Worm (Caenorhabditis elegans) whole organism, L1 larva: Measurements from ENCODE around the gene R166.2.

Experiments
- C04F5.9 ChIP-seq: sonication (generic microtip); optimal IDR thresholded peaks from 2 replicates; lab custom pipeline; 2016; ENCODE audit warnings: missing genetic modification characterization, missing compliant biosample characterization
- C34B4.2 ChIP-seq: sonication (generic microtip); optimal IDR thresholded peaks from 2 replicates; lab custom pipeline; 2017; ENCODE audit warnings: mild to moderate bottlenecking, missing genetic modification characterization, missing compliant biosample characterization
- Y116A8C.19 ChIP-seq: sonication (generic microtip); optimal IDR thresholded peaks from 2 replicates; lab custom pipeline; 2016; ENCODE audit warnings: missing compliant biosample characterization, missing genetic modification characterization, borderline replicate concordance
- aha-1 ChIP-seq: fragments of 150-350 bp; optimal IDR thresholded peaks from 2 replicates; lab custom pipeline; 2014; ENCODE audit warnings: missing biosample characterization, missing genetic modification characterization
- alr-1 ChIP-seq: fragments of 200-800 bp; sonication (Bioruptor generic); optimal IDR thresholded peaks from 2 replicates; lab custom pipeline; 2018; ENCODE audit warnings: borderline replicate concordance, mild to moderate bottlenecking, missing genetic modification characterization, missing compliant biosample characterization
- blmp-1 ChIP-seq: fragments of 150-350 bp; optimal IDR thresholded peaks from 2 replicates; lab custom pipeline; 2014; ENCODE audit warnings: missing biosample characterization, missing genetic modification characterization
- ceh-63 ChIP-seq: fragments of 200-800 bp; sonication (Bioruptor generic); optimal IDR thresholded peaks from 2 replicates; lab custom pipeline; 2018; ENCODE audit warnings: mild to moderate bottlenecking, missing genetic modification characterization, missing compliant biosample characterization
- ceh-82 ChIP-seq, 3 experiments: fragments of 150-350 bp in 1 of 3; sonication (generic microtip) in 2 of 3; optimal IDR thresholded peaks; 2 replicates each; lab custom pipeline; 2014 to 2017; ENCODE audit warnings: missing biosample characterization in 3 of 3, missing genetic modification characterization in 3 of 3
- ceh-88 ChIP-seq: fragments of 200-800 bp; sonication (Bioruptor generic); IDR thresholded peaks from 2 replicates; pipeline ENCODE4 v1.3.6; 2022; ENCODE audit warnings: missing genetic modification characterization, missing compliant biosample characterization
- ceh-90 ChIP-seq: sonication (generic microtip); optimal IDR thresholded peaks from 2 replicates; lab custom pipeline; 2016; ENCODE audit warnings: missing genetic modification characterization, missing compliant biosample characterization
- ces-1 ChIP-seq: fragments of 150-350 bp; optimal IDR thresholded peaks from 2 replicates; lab custom pipeline; 2014; ENCODE audit warnings: missing biosample characterization, missing genetic modification reagents, missing genetic modification characterization
- dsc-1 ChIP-seq: sonication (generic microtip); optimal IDR thresholded peaks from 2 replicates; lab custom pipeline; 2016; ENCODE audit warnings: mild to moderate bottlenecking, missing genetic modification characterization, missing compliant biosample characterization
- egl-27 ChIP-seq, 2 experiments: fragments of 150-350 bp in 1 of 2; sonication (generic microtip); optimal IDR thresholded peaks; 3 replicates each; lab custom pipeline; 2017 to 2018; ENCODE audit warnings: missing biosample characterization in 2 of 2, missing genetic modification characterization in 2 of 2, missing genetic modification reagents in 2 of 2
- elt-3 ChIP-seq, 6 experiments: fragments of 150-350 bp in 1 of 6; sonication (generic microtip); optimal IDR thresholded peaks; 2 replicates each; lab custom pipeline; 2017 to 2018; ENCODE audit warnings: missing biosample characterization in 6 of 6, missing genetic modification characterization in 6 of 6, inconsistent platforms in 1 of 6
- fkh-10 ChIP-seq: sonication (generic microtip); optimal IDR thresholded peaks from 2 replicates; lab custom pipeline; 2017; ENCODE audit warnings: missing biosample characterization, missing genetic modification reagents, missing genetic modification characterization
- fkh-4 ChIP-seq: sonication (generic microtip); optimal IDR thresholded peaks from 2 replicates; lab custom pipeline; 2016; ENCODE audit warnings: missing compliant biosample characterization, missing genetic modification characterization, borderline replicate concordance
- fos-1 ChIP-seq: fragments of 150-350 bp; optimal IDR thresholded peaks from 2 replicates; lab custom pipeline; 2014; ENCODE audit warnings: missing biosample characterization, missing genetic modification characterization
- irx-1 ChIP-seq: sonication (generic microtip); optimal IDR thresholded peaks from 2 replicates; lab custom pipeline; 2016; ENCODE audit warnings: missing genetic modification characterization, missing compliant biosample characterization
- lin-14 ChIP-seq: fragments of 200-800 bp; sonication (Bioruptor generic); optimal IDR thresholded peaks from 2 replicates; lab custom pipeline; 2018; ENCODE audit warnings: mild to moderate bottlenecking, missing genetic modification characterization, moderate library complexity, missing compliant biosample characterization
- lin-15B ChIP-seq: fragments of 150-350 bp; sonication (generic microtip); optimal IDR thresholded peaks from 3 replicates; lab custom pipeline; 2014; ENCODE audit warnings: missing biosample characterization, missing genetic modification characterization
- lin-35 ChIP-seq, 2 experiments: fragments of 150-350 bp; optimal IDR thresholded peaks; 2 replicates each; lab custom pipeline; 2014; ENCODE audit warnings: missing biosample characterization in 2 of 2, missing genetic modification characterization in 2 of 2, missing genetic modification reagents in 2 of 2
- lin-39 ChIP-seq: fragments of 150-350 bp; optimal IDR thresholded peaks from 2 replicates; lab custom pipeline; 2014; ENCODE audit warnings: missing biosample characterization, missing genetic modification reagents, missing genetic modification characterization
- lir-3 ChIP-seq: sonication (generic microtip); optimal IDR thresholded peaks from 2 replicates; lab custom pipeline; 2016; ENCODE audit warnings: mild to moderate bottlenecking, missing genetic modification characterization, moderate library complexity, missing compliant biosample characterization; ENCODE audit not compliant: poor library complexity
- mab-9 ChIP-seq: fragments of 200-800 bp; sonication (Bioruptor generic); IDR thresholded peaks from 2 replicates; pipeline ENCODE4 v1.3.6; 2022; ENCODE audit warnings: missing genetic modification reagents, missing genetic modification characterization, missing compliant biosample characterization
- mdl-1 ChIP-seq, 2 experiments: fragments of 150-350 bp; optimal IDR thresholded peaks; 2 replicates each; lab custom pipeline; 2014 to 2017; ENCODE audit warnings: missing biosample characterization in 2 of 2, missing genetic modification characterization in 2 of 2, inconsistent platforms in 1 of 2
- mef-2 ChIP-seq: fragments of 150-350 bp; optimal IDR thresholded peaks from 2 replicates; lab custom pipeline; 2014; ENCODE audit warnings: missing biosample characterization, missing genetic modification characterization
- mep-1 ChIP-seq: fragments of 150-350 bp; optimal IDR thresholded peaks from 2 replicates; lab custom pipeline; 2014; ENCODE audit warnings: missing biosample characterization, missing genetic modification characterization
- nhr-11 ChIP-seq: fragments of 150-350 bp; optimal IDR thresholded peaks from 2 replicates; lab custom pipeline; 2014; ENCODE audit warnings: missing biosample characterization, missing genetic modification characterization
- nhr-12 ChIP-seq: sonication (generic microtip); optimal IDR thresholded peaks from 2 replicates; lab custom pipeline; 2017; ENCODE audit warnings: missing biosample characterization, missing genetic modification characterization
- nhr-19 ChIP-seq: fragments of 200-800 bp; sonication (Bioruptor generic); conservative IDR thresholded peaks from 2 replicates; pipeline ENCODE4 v1.3.6; 2022; ENCODE audit warnings: missing genetic modification characterization, missing compliant biosample characterization
- nhr-20 ChIP-seq: sonication (generic microtip); optimal IDR thresholded peaks from 2 replicates; lab custom pipeline; 2016; ENCODE audit warnings: mild to moderate bottlenecking, missing genetic modification characterization, missing compliant biosample characterization
- nhr-28 ChIP-seq: fragments of 150-350 bp; optimal IDR thresholded peaks from 2 replicates; lab custom pipeline; 2014; ENCODE audit warnings: missing biosample characterization, missing genetic modification characterization
- nhr-47 ChIP-seq: sonication (generic microtip); optimal IDR thresholded peaks from 2 replicates; lab custom pipeline; 2016; ENCODE audit warnings: mild to moderate bottlenecking, missing genetic modification characterization, moderate library complexity, missing compliant biosample characterization
- nhr-71 ChIP-seq: sonication (generic microtip); optimal IDR thresholded peaks from 2 replicates; lab custom pipeline; 2016; ENCODE audit warnings: mild to moderate bottlenecking, missing genetic modification characterization, moderate library complexity, missing compliant biosample characterization
- nhr-76 ChIP-seq: sonication (generic microtip); optimal IDR thresholded peaks from 2 replicates; lab custom pipeline; 2017; ENCODE audit warnings: missing biosample characterization, missing genetic modification characterization
- nhr-85 ChIP-seq: sonication (generic microtip); peaks from one replicate; lab custom pipeline; 2016; ENCODE audit warnings: missing genetic modification characterization, inconsistent platforms, missing compliant biosample characterization
- pag-3 ChIP-seq: sonication (generic microtip); optimal IDR thresholded peaks from 2 replicates; lab custom pipeline; 2017; ENCODE audit warnings: missing genetic modification characterization, mild to moderate bottlenecking, missing compliant biosample characterization, antibody characterized with exemption, borderline replicate concordance; ENCODE audit not compliant: insufficient read depth
- pax-3 ChIP-seq: fragments of 200-800 bp; sonication (Bioruptor generic); optimal IDR thresholded peaks from 2 replicates; lab custom pipeline; 2018; ENCODE audit warnings: mild to moderate bottlenecking, missing genetic modification characterization, moderate library complexity, missing compliant biosample characterization
- pqm-1 ChIP-seq: sonication (generic microtip); optimal IDR thresholded peaks from 3 replicates; lab custom pipeline; 2017; ENCODE audit warnings: missing biosample characterization, missing genetic modification characterization
- skn-1 ChIP-seq: fragments of 150-350 bp; optimal IDR thresholded peaks from 2 replicates; lab custom pipeline; 2014; ENCODE audit warnings: missing biosample characterization, missing genetic modification characterization
- sox-4 ChIP-seq: sonication (generic microtip); optimal IDR thresholded peaks from 2 replicates; lab custom pipeline; 2016; ENCODE audit warnings: missing genetic modification characterization, missing compliant biosample characterization
- unc-130 ChIP-seq: fragments of 150-350 bp; optimal IDR thresholded peaks from 2 replicates; lab custom pipeline; 2017; ENCODE audit warnings: missing biosample characterization, missing genetic modification characterization, inconsistent platforms
- unc-62 ChIP-seq: fragments of 150-350 bp; optimal IDR thresholded peaks from 2 replicates; lab custom pipeline; 2014; ENCODE audit warnings: missing biosample characterization, missing genetic modification reagents, missing genetic modification characterization
- xbp-1 ChIP-seq: sonication (generic microtip); optimal IDR thresholded peaks from 2 replicates; lab custom pipeline; 2016; ENCODE audit warnings: missing genetic modification characterization, missing compliant biosample characterization
- zip-4 ChIP-seq: fragments of 200-800 bp; sonication (Bioruptor generic); optimal IDR thresholded peaks from 2 replicates; lab custom pipeline; 2018; ENCODE audit warnings: mild to moderate bottlenecking, missing genetic modification characterization, moderate library complexity, missing compliant biosample characterization
- ztf-4 ChIP-seq: fragments of 150-350 bp; optimal IDR thresholded peaks from 2 replicates; lab custom pipeline; 2014; ENCODE audit warnings: missing biosample characterization, missing genetic modification characterization

Gene R166.2

DNA sequence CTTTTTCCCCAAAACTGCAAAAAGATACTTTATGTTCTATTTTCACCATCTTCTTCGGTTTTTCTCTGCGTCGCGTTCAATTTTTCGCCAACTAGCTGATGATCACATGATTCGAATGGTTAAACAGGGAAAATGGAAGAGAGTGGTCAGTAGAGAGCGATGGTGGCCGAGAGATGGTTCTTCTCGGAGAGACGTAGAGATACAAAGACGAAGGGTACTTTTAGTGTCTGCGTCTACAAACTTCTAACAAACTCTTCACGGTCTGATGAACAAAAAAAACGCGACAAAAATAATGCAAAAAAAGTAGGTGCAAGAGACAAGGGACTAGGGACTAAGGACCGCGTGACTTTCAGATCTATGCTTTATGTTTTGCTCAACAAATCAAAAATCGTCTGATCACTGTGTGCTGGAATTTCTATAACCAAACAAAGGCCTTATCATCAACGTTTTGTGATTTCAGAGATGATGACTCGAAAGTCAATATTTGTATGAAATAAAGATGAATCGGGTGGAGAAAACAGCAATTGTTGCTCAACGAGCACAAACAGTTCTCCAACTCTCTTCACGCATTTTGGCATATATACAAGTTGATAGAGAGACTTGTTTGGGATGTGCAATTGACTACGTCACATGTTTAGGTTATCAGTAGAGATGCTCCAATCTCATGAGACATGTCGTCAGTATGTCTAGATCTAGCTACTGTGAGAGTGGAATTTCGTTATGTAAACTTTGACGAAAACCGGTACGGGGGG is 14.7 kb upstream of the R166.2 start (continued):
- TF ChIP-seq ceh-63 (GFP tag; lab: Kevin White, UChicago) (peak; percentile 21), unc-62 (GFP tag; lab: Kevin White, UChicago) (no peak), nhr-19 (GFP tag; lab: Robert Waterston, UW) (peak; percentile 94), nhr-20 (tag; lab: Kevin White, UChicago) (peak; percentile 97), egl-27 (tag; optimal IDR thresholded peaks at IDR 0.05; lab: Kevin White, UChicago) (peak; percentile 75 to 94), fkh-4 (tag; lab: Kevin White, UChicago) (no peak), Y116A8C.19 (tag; lab: Kevin White, UChicago) (no peak), C04F5.9 (peak; percentile 82), zip-4 (peak; percentile 63), alr-1 (tag; lab: Kevin White, UChicago) (no peak), blmp-1 (peak; percentile 96), pqm-1 (tag; lab: Kevin White, UChicago) (no peak), fos-1 (tag; lab: Kevin White, UChicago) (peak; percentile 91), nhr-71 (peak; percentile 99), C34B4.2 (tag; lab: Kevin White, UChicago) (no peak), nhr-11 (tag; lab: Kevin White, UChicago) (peak; percentile 99), nhr-47 (tag; lab: Kevin White, UChicago) (peak; percentile 97), pax-3 (peak; percentile 88), ceh-82 (tag; optimal IDR thresholded peaks at IDR 0.05; lab: Kevin White, UChicago) (peak; percentile 81 to 88 (median 87)), aha-1 (tag; lab: Kevin White, UChicago) (peak; percentile 87), skn-1 (peak; percentile 96), irx-1 (tag; lab: Kevin White, UChicago) (peak; percentile 91), mdl-1 (tag; optimal IDR thresholded peaks at IDR 0.05; lab: Kevin White, UChicago) (peak; percentile 32 to 96), lin-35 (GFP tag; optimal IDR thresholded peaks at IDR 0.05; lab: Kevin White, UChicago) (peak; percentile 82 to 89), fkh-10 (peak; percentile 81), dsc-1 (peak; percentile 84), ceh-90 (tag; lab: Kevin White, UChicago) (peak; percentile 11), mef-2 (tag; lab: Kevin White, UChicago) (peak; percentile 94), elt-3 (tag; optimal IDR thresholded peaks at IDR 0.05; lab: Kevin White, UChicago) (peak in 3 of 6 experiments; percentile 26 to 97 (median 96)), lir-3 (tag; lab: Kevin White, UChicago) (peak; percentile 81), ceh-88 (peak; percentile 76), nhr-12 (tag; lab: Kevin White, UChicago) (no peak)
- TF ChIP-seq, all 84 proteins: peak for 65

DNA sequence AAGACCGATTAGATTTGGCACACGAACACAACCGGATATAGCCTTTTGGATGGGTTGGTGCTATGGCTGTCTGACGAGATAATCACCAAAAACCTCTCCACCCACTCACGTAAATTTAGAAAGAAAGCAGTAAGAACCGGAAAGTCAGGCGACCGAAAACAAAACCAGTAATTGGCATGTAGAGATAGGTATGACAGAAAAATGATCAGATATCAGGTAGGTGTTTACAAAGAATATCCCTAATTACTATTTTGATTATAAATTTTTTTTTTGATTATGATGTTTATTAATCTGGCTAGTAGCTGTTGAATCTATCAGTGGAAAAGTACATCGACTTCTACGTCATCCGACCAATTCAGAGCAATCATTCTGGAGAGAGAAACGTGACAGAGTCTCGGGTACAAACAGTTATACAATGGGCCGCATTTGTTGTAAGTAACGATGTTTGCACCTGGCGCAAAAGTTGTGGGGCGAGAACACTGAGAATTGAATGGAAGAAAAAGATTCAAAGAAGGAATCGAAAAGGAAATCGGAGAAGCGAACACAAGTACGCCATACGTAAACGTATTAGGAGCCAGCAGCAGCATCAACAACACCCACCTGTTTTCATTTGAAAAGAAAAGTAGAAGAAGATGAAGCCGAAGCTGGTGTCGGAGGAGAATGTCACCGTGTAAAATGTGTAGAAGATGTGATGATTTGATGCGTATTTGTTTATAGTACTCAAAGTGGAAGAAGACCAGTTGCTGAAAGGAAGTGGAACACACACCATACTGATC is 13.6 kb upstream of the R166.2 start:
- TF ChIP-seq elt-3 (tag; optimal IDR thresholded peaks at IDR 0.05; lab: Kevin White, UChicago) (peak in 1 of 6 experiments; percentile 74), mdl-1 (tag; optimal IDR thresholded peaks at IDR 0.05; lab: Kevin White, UChicago) (peak in 1 of 2 experiments; percentile 35), nhr-76 (tag; lab: Kevin White, UChicago) (no peak), ceh-82 (tag; optimal IDR thresholded peaks at IDR 0.05; lab: Kevin White, UChicago) (no peak), nhr-47 (tag; lab: Kevin White, UChicago) (peak; percentile 38), nhr-28 (no peak), mep-1 (peak; percentile 54), mab-9 (no peak), ztf-4 (tag; lab: Kevin White, UChicago) (peak; percentile 23), lin-15B (tag; lab: Kevin White, UChicago) (no peak), nhr-85 (tag; lab: Kevin White, UChicago) (peak; percentile 20), pag-3 (tag; lab: Kevin White, UChicago) (no peak), aha-1 (tag; lab: Kevin White, UChicago) (no peak), nhr-12 (tag; lab: Kevin White, UChicago) (no peak), xbp-1 (tag; lab: Kevin White, UChicago) (peak; percentile 5), C34B4.2 (tag; lab: Kevin White, UChicago) (no peak), ceh-63 (GFP tag; lab: Kevin White, UChicago) (no peak), sox-4 (tag; lab: Kevin White, UChicago) (no peak), Y116A8C.19 (tag; lab: Kevin White, UChicago) (no peak), fkh-4 (tag; lab: Kevin White, UChicago) (no peak), ceh-90 (tag; lab: Kevin White, UChicago) (no peak), lin-14 (GFP tag; lab: Kevin White, UChicago) (peak; percentile 1), ces-1 (GFP tag; lab: Kevin White, UChicago) (no peak), ceh-88 (no peak), nhr-20 (tag; lab: Kevin White, UChicago) (peak; percentile 39), unc-130 (tag; lab: Kevin White, UChicago) (peak; percentile 12), lin-39 (tag; lab: Kevin White, UChicago) (peak; percentile 12)
